Fruit fly (Drosophila melanogaster) whole organism, embryonic: Measurements from ENCODE around the gene Pld3.

Experiments used
- Atf6 ChIP-seq: fragments of 200-800 bp; sonication (Bioruptor generic); IDR thresholded peaks from 2 replicates; pipeline ENCODE4 v1.3.6; 2022; ENCODE audit warnings: missing biosample characterization, missing genetic modification characterization
- CG11398 ChIP-seq: fragments of 200-800 bp; sonication (Bioruptor generic); optimal IDR thresholded peaks from 2 replicates; lab custom pipeline; 2016; ENCODE audit warnings: missing biosample characterization, missing genetic modification characterization
- CG1233 ChIP-seq: fragments of 200-800 bp; sonication (Bioruptor generic); optimal IDR thresholded peaks from 4 replicates; lab custom pipeline; 2018; ENCODE audit warnings: missing biosample characterization, mild to moderate bottlenecking, missing genetic modification characterization
- CG12391 ChIP-seq: fragments of 200-800 bp; sonication (Bioruptor generic); optimal IDR thresholded peaks from 3 replicates; lab custom pipeline; 2018; ENCODE audit warnings: missing biosample characterization, mild to moderate bottlenecking, missing genetic modification characterization, moderate library complexity
- CG15269 ChIP-seq: fragments of 200-800 bp; sonication (Bioruptor generic); optimal IDR thresholded peaks from 2 replicates; lab custom pipeline; 2018; ENCODE audit warnings: missing biosample characterization, mild to moderate bottlenecking, missing genetic modification characterization, moderate library complexity
- CG16863 ChIP-seq: fragments of 200-800 bp; sonication (Bioruptor generic); optimal IDR thresholded peaks from 3 replicates; lab custom pipeline; 2016; ENCODE audit warnings: missing biosample characterization, missing genetic modification characterization
- CG17328 ChIP-seq: fragments of 200-800 bp; sonication (Bioruptor generic); IDR thresholded peaks from 2 replicates; pipeline ENCODE4 v1.3.6; 2022; ENCODE audit warnings: missing biosample characterization, missing genetic modification characterization
- CG18011 ChIP-seq: fragments of 200-800 bp; sonication (Bioruptor generic); optimal IDR thresholded peaks from 2 replicates; lab custom pipeline; 2017; ENCODE audit warnings: missing biosample characterization, missing genetic modification characterization, mild to moderate bottlenecking, moderate library complexity, missing genotype
- CG31365 ChIP-seq: fragments of 200-800 bp; sonication (Bioruptor generic); optimal IDR thresholded peaks from 2 replicates; lab custom pipeline; 2018; ENCODE audit warnings: missing biosample characterization, mild to moderate bottlenecking, missing genetic modification characterization
- CG3838 ChIP-seq: fragments of 200-800 bp; sonication (Bioruptor generic); optimal IDR thresholded peaks from 3 replicates; lab custom pipeline; 2016; ENCODE audit warnings: missing biosample characterization, missing genetic modification characterization
- CG4424 ChIP-seq: fragments of 200-800 bp; sonication (Bioruptor generic); optimal IDR thresholded peaks from 3 replicates; lab custom pipeline; 2016; ENCODE audit warnings: missing biosample characterization, missing genetic modification characterization
- CG4707 ChIP-seq: fragments of 200-800 bp; sonication (Bioruptor generic); optimal IDR thresholded peaks from 2 replicates; lab custom pipeline; 2018; ENCODE audit warnings: missing biosample characterization, mild to moderate bottlenecking, missing genetic modification characterization, moderate library complexity
- CG6254 ChIP-seq: fragments of 200-800 bp; sonication (Bioruptor generic); optimal IDR thresholded peaks from 3 replicates; lab custom pipeline; 2017; ENCODE audit warnings: mild to moderate bottlenecking, missing biosample characterization, missing genetic modification reagents, missing genetic modification characterization
- CG6654 ChIP-seq: fragments of 200-800 bp; sonication (Bioruptor generic); optimal IDR thresholded peaks from 2 replicates; lab custom pipeline; 2017; ENCODE audit warnings: missing biosample characterization, mild to moderate bottlenecking, missing genetic modification characterization
- CG7786 ChIP-seq: fragments of 200-800 bp; sonication (Bioruptor generic); optimal IDR thresholded peaks from 2 replicates; lab custom pipeline; 2016; ENCODE audit warnings: missing biosample characterization, missing genetic modification characterization
- CrebB ChIP-seq: fragments of 200-800 bp; sonication (Bioruptor generic); optimal IDR thresholded peaks from 3 replicates; lab custom pipeline; 2018; ENCODE audit warnings: missing biosample characterization, mild to moderate bottlenecking, missing genetic modification characterization
- D19A ChIP-seq: fragments of 200-800 bp; optimal IDR thresholded peaks from 3 replicates; lab custom pipeline; 2019; ENCODE audit warnings: missing biosample characterization, mild to moderate bottlenecking, missing genetic modification characterization, moderate library complexity
- Ets97D ChIP-seq: fragments of 200-800 bp; sonication (Bioruptor generic); optimal IDR thresholded peaks from 3 replicates; lab custom pipeline; 2016; ENCODE audit warnings: missing biosample characterization, missing genetic modification characterization
- HLH4C ChIP-seq: fragments of 200-800 bp; sonication (Bioruptor generic); IDR thresholded peaks from 3 replicates; pipeline ENCODE4 v1.3.6; 2022; ENCODE audit warnings: missing biosample characterization, missing genetic modification characterization; ENCODE audit not compliant: partially characterized antibody
- HLH54F ChIP-seq: fragments of 200-800 bp; sonication (Bioruptor generic); optimal IDR thresholded peaks from 3 replicates; lab custom pipeline; 2016; ENCODE audit warnings: missing biosample characterization, missing genetic modification characterization
- HmgZ ChIP-seq: fragments of 200-800 bp; sonication (Bioruptor generic); optimal IDR thresholded peaks from 2 replicates; lab custom pipeline; 2018; ENCODE audit warnings: missing biosample characterization, mild to moderate bottlenecking, missing genetic modification characterization
- Opbp ChIP-seq: fragments of 200-800 bp; sonication (Bioruptor generic); IDR thresholded peaks from 3 replicates; pipeline ENCODE4 v1.3.6; 2022; ENCODE audit warnings: missing biosample characterization, missing genetic modification characterization; ENCODE audit not compliant: partially characterized antibody
- Pdp1 ChIP-seq, 2 experiments: fragments of 200-800 bp; sonication (Bioruptor generic); optimal IDR thresholded peaks; 3 replicates each; lab custom pipeline; 2016; ENCODE audit warnings: missing biosample characterization in 2 of 2, missing genetic modification characterization in 2 of 2, mild to moderate bottlenecking in 1 of 2, moderate library complexity in 1 of 2
- bab2 ChIP-seq: fragments of 200-800 bp; sonication (Bioruptor generic); optimal IDR thresholded peaks from 2 replicates; lab custom pipeline; 2016; ENCODE audit warnings: missing biosample characterization, missing genetic modification characterization
- bsh ChIP-seq, 2 experiments: fragments of 200-800 bp; sonication (Bioruptor generic); optimal IDR thresholded peaks; 2 replicates each; lab custom pipeline; 2017 to 2018; ENCODE audit warnings: mild to moderate bottlenecking in 2 of 2, missing biosample characterization in 2 of 2, missing genetic modification characterization in 2 of 2, moderate library complexity in 1 of 2
- corto ChIP-seq: fragments of 200-800 bp; sonication (Bioruptor generic); optimal IDR thresholded peaks from 2 replicates; lab custom pipeline; 2016; ENCODE audit warnings: missing biosample characterization, mild to moderate bottlenecking, missing genetic modification characterization, moderate library complexity
- crc ChIP-seq: fragments of 200-800 bp; sonication (Bioruptor generic); optimal IDR thresholded peaks from 2 replicates; lab custom pipeline; 2016; ENCODE audit warnings: missing biosample characterization, missing genetic modification characterization
- dati ChIP-seq: fragments of 200-800 bp; sonication (Bioruptor generic); IDR thresholded peaks from 2 replicates; pipeline ENCODE4 v1.3.6; 2022; ENCODE audit warnings: missing biosample characterization, missing genetic modification characterization
- dimm ChIP-seq: fragments of 200-800 bp; sonication (Bioruptor generic); IDR thresholded peaks from 2 replicates; pipeline ENCODE4 v1.3.6; 2022; ENCODE audit warnings: missing biosample characterization, missing genetic modification characterization
- mam ChIP-seq: fragments of 200-800 bp; sonication (Bioruptor generic); optimal IDR thresholded peaks from 3 replicates; lab custom pipeline; 2016; ENCODE audit warnings: missing biosample characterization, missing genetic modification characterization
- mirr ChIP-seq: fragments of 200-800 bp; sonication (Bioruptor generic); optimal IDR thresholded peaks from 3 replicates; lab custom pipeline; 2018; ENCODE audit warnings: missing biosample characterization, mild to moderate bottlenecking, missing genetic modification characterization
- mld ChIP-seq: fragments of 200-800 bp; sonication (Bioruptor generic); IDR thresholded peaks from 3 replicates; pipeline ENCODE4 v1.3.6; 2022; ENCODE audit warnings: missing biosample characterization, missing genetic modification characterization; ENCODE audit not compliant: partially characterized antibody
- nau ChIP-seq: fragments of 200-800 bp; sonication (Bioruptor generic); optimal IDR thresholded peaks from 3 replicates; lab custom pipeline; 2017; ENCODE audit warnings: missing biosample characterization, mild to moderate bottlenecking, missing genetic modification characterization, missing genetic modification reagents
- peb ChIP-seq: fragments of 200-800 bp; sonication (Bioruptor generic); IDR thresholded peaks from 2 replicates; pipeline ENCODE4 v1.3.6; 2022; ENCODE audit warnings: missing biosample characterization, missing genetic modification characterization
- phol ChIP-seq: fragments of 200-800 bp; sonication (Bioruptor generic); optimal IDR thresholded peaks from 3 replicates; lab custom pipeline; 2018; ENCODE audit warnings: missing biosample characterization, mild to moderate bottlenecking, missing genetic modification characterization, moderate library complexity
- psq ChIP-seq: fragments of 200-800 bp; sonication (Bioruptor generic); optimal IDR thresholded peaks from 2 replicates; lab custom pipeline; 2017; ENCODE audit warnings: missing biosample characterization, missing genetic modification characterization
- rib ChIP-seq: fragments of 200-800 bp; sonication (Bioruptor generic); IDR thresholded peaks from 2 replicates; pipeline ENCODE4 v1.3.6; 2022; ENCODE audit warnings: missing biosample characterization, missing genetic modification characterization
- run ChIP-seq: fragments of 200-800 bp; sonication (Bioruptor generic); optimal IDR thresholded peaks from 3 replicates; lab custom pipeline; 2018; ENCODE audit warnings: missing biosample characterization, mild to moderate bottlenecking, missing genetic modification characterization
- scrt ChIP-seq: fragments of 200-800 bp; sonication (Bioruptor generic); optimal IDR thresholded peaks from 2 replicates; lab custom pipeline; 2018; ENCODE audit warnings: missing biosample characterization, mild to moderate bottlenecking, missing genetic modification characterization, moderate library complexity
- sd ChIP-seq: fragments of 200-800 bp; sonication (Bioruptor generic); optimal IDR thresholded peaks from 3 replicates; lab custom pipeline; 2018; ENCODE audit warnings: missing biosample characterization, mild to moderate bottlenecking, missing genetic modification characterization, moderate library complexity
- sima ChIP-seq: fragments of 200-800 bp; sonication (Bioruptor generic); optimal IDR thresholded peaks from 2 replicates; lab custom pipeline; 2016; ENCODE audit warnings: missing biosample characterization, missing genetic modification characterization
- slp2 ChIP-seq: fragments of 200-800 bp; sonication (Bioruptor generic); optimal IDR thresholded peaks from 2 replicates; lab custom pipeline; 2016; ENCODE audit warnings: missing biosample characterization, missing genetic modification characterization
- sob ChIP-seq: fragments of 200-800 bp; sonication (Bioruptor generic); IDR thresholded peaks from 2 replicates; pipeline ENCODE4 v1.3.6; 2022; ENCODE audit warnings: missing biosample characterization, missing genetic modification characterization
- sqz ChIP-seq: fragments of 200-800 bp; sonication (Bioruptor generic); optimal IDR thresholded peaks from 3 replicates; lab custom pipeline; 2018; ENCODE audit warnings: missing biosample characterization, mild to moderate bottlenecking, missing genetic modification characterization
- tin ChIP-seq: fragments of 200-800 bp; sonication (Bioruptor generic); optimal IDR thresholded peaks from 3 replicates; lab custom pipeline; 2016; ENCODE audit warnings: missing biosample characterization, missing genetic modification characterization
- tup ChIP-seq: fragments of 200-800 bp; sonication (Bioruptor generic); optimal IDR thresholded peaks from 2 replicates; lab custom pipeline; 2016; ENCODE audit warnings: missing biosample characterization, mild to moderate bottlenecking, missing genetic modification characterization, moderate library complexity
- unpg ChIP-seq: fragments of 200-800 bp; sonication (Bioruptor generic); optimal IDR thresholded peaks from 3 replicates; lab custom pipeline; 2018; ENCODE audit warnings: missing biosample characterization, mild to moderate bottlenecking, missing genetic modification characterization, moderate library complexity
- zen ChIP-seq: fragments of 200-800 bp; sonication (Bioruptor generic); optimal IDR thresholded peaks from 3 replicates; lab custom pipeline; 2018; ENCODE audit warnings: missing biosample characterization, mild to moderate bottlenecking, missing genetic modification characterization, moderate library complexity

Gene Pld3

dm6 chr2L:21168295-21169159, 9.9 kb downstream of the Pld3 start, which contains the start of the genes mAcon1, CG43345 and CG43346 (continued):
- peak; percentile 81 for TF ChIP-seq CG16863 (GFP tag; lab: Kevin White, UChicago)
- TF ChIP-seq HmgZ (tag; lab: Kevin White, UChicago): peak; percentile 93
- no peak for TF ChIP-seq Opbp (GFP tag; lab: Robert Waterston, UW)
- TF ChIP-seq CG3838 (GFP tag; lab: Kevin White, UChicago): peak; percentile 45
- TF ChIP-seq CG12391: peak; percentile 82
- TF ChIP-seq tup (GFP tag; lab: Kevin White, UChicago): peak; percentile 65
- TF ChIP-seq scrt (GFP tag; lab: Kevin White, UChicago): no peak
- peak; percentile 83 for TF ChIP-seq phol (tag; lab: Kevin White, UChicago)
- TF ChIP-seq dati (GFP tag; lab: Robert Waterston, UW): no peak
- TF ChIP-seq HLH4C (GFP tag; lab: Robert Waterston, UW): no peak
- peak; percentile 79 for TF ChIP-seq CG11398 (GFP tag; lab: Kevin White, UChicago)
- peak; percentile 75 for TF ChIP-seq zen (tag; lab: Kevin White, UChicago)
- TF ChIP-seq peb (GFP tag; lab: Robert Waterston, UW): no peak; the same call in 1 of the 2 replicates
- peak; percentile 51 for TF ChIP-seq CG18011 (GFP tag; lab: Kevin White, UChicago)
- TF ChIP-seq corto: no peak
- peak; percentile 80 for TF ChIP-seq tin (GFP tag; lab: Kevin White, UChicago)
- TF ChIP-seq CG4707: no peak
- peak; percentile 6 for TF ChIP-seq psq (GFP tag; lab: Kevin White, UChicago)
- peak; percentile 76 for TF ChIP-seq slp2
- TF ChIP-seq HLH54F: peak; percentile 93
- peak; percentile 78 for TF ChIP-seq sob (GFP tag; lab: Robert Waterston, UW)
- peak; percentile 85 for TF ChIP-seq bab2
- TF ChIP-seq D19A (tag; lab: Kevin White, UChicago): no peak
- TF ChIP-seq CG4424 (GFP tag; lab: Kevin White, UChicago): peak; percentile 80
- no peak for TF ChIP-seq run (tag; lab: Kevin White, UChicago)
- peak; percentile 90 for TF ChIP-seq CG7786 (GFP tag; lab: Kevin White, UChicago)
- 0 out of 2 replicates have a peak, but pooled peaks have one; percentile 45 for TF ChIP-seq CG17328 (GFP tag; lab: Robert Waterston, UW)
- TF ChIP-seq CG6654 (GFP tag; lab: Kevin White, UChicago): peak; percentile 23
- no peak for TF ChIP-seq sd (tag; lab: Kevin White, UChicago)
- peak; percentile 72 for TF ChIP-seq sima (GFP tag; lab: Kevin White, UChicago)
- no peak for TF ChIP-seq CG31365 (tag; lab: Kevin White, UChicago)
- peak; percentile 92 for TF ChIP-seq mam (GFP tag; lab: Kevin White, UChicago)
- no peak for TF ChIP-seq sqz
- TF ChIP-seq Atf6 (GFP tag; lab: Robert Waterston, UW): peak; percentile 72
- TF ChIP-seq Pdp1 (GFP tag; optimal IDR thresholded peaks at IDR 0.05; lab: Kevin White, UChicago): peak; percentile 83 to 97
- peak; percentile 70 for TF ChIP-seq crc (GFP tag; lab: Kevin White, UChicago)
- no peak for TF ChIP-seq mld (GFP tag; lab: Robert Waterston, UW)
- TF ChIP-seq Ets97D (GFP tag; lab: Kevin White, UChicago): peak; percentile 79
- no peak for TF ChIP-seq rib (GFP tag; lab: Robert Waterston, UW)
- peak; percentile 64 for TF ChIP-seq unpg (GFP tag; lab: Kevin White, UChicago)
- peak; percentile 46 for TF ChIP-seq mirr (GFP tag; lab: Kevin White, UChicago)
- TF ChIP-seq CG15269 (tag; lab: Kevin White, UChicago): no peak
- TF ChIP-seq CrebB: peak; percentile 58
- no peak for TF ChIP-seq nau (GFP tag; lab: Kevin White, UChicago)
- TF ChIP-seq CG1233: peak; percentile 70
- TF ChIP-seq CG6254 (GFP tag; lab: Kevin White, UChicago): peak; percentile 24
- TF ChIP-seq dimm (GFP tag; lab: Robert Waterston, UW): no peak
- peak; percentile 19 to 59 for TF ChIP-seq bsh (GFP tag; optimal IDR thresholded peaks at IDR 0.05; lab: Kevin White, UChicago)
